Worm (Caenorhabditis elegans): ENCODE measurements around the gene fbxb-75.

Gene fbxb-75

ce11 chrIV:4469770-4470709, 29.1 kb upstream of the fbxb-75 start (continued):
- TF ChIP-seq ztf-11 (tag; optimal IDR thresholded peaks at IDR 0.05) = no peak
- TF ChIP-seq unc-62 (GFP tag; optimal IDR thresholded peaks at IDR 0.05) = no peak
- no peak for TF ChIP-seq unc-39 (tag; optimal IDR thresholded peaks at IDR 0.05)

- TF ChIP-seq Y55F3AM.14 (GFP tag; optimal IDR thresholded peaks at IDR 0.05) (peak; percentile 11), elt-3 (tag; optimal IDR thresholded peaks at IDR 0.05) (no peak), snpc-4 (tag; optimal IDR thresholded peaks at IDR 0.05) (no peak), ama-1 (optimal IDR thresholded peaks at IDR 0.05) (peak; percentile 59), nhr-77 (tag; optimal IDR thresholded peaks at IDR 0.05) (no peak), sma-9 (GFP tag; optimal IDR thresholded peaks at IDR 0.05) (no peak), sma-9 (tag; optimal IDR thresholded peaks at IDR 0.05) (no peak), skn-1 (tag; optimal IDR thresholded peaks at IDR 0.05) (no peak), lsy-2 (tag; optimal IDR thresholded peaks at IDR 0.05) (no peak), lin-11 (tag; optimal IDR thresholded peaks at IDR 0.05) (no peak), nhr-237 (tag; optimal IDR thresholded peaks at IDR 0.05) (no peak)
Observed at ce11 chrIV:4469055-4469454, 28.1 kb upstream of the fbxb-75 start.

ce11 chrIV:4468046-4468727, 27.2 kb upstream of the fbxb-75 start:
- TF ChIP-seq blmp-1 (tag; optimal IDR thresholded peaks at IDR 0.05; ENCODE audit: insufficient read depth) (no peak), nhr-10 (tag; optimal IDR thresholded peaks at IDR 0.05) (no peak), lin-39 (tag; optimal IDR thresholded peaks at IDR 0.05) (no peak), skn-1 (tag; optimal IDR thresholded peaks at IDR 0.05) (no peak), nhr-129 (tag; optimal IDR thresholded peaks at IDR 0.05) (peak; percentile 65), lsy-2 (tag; optimal IDR thresholded peaks at IDR 0.05) (peak in 1 of 2 experiments; percentile 37), nhr-6 (tag; optimal IDR thresholded peaks at IDR 0.05) (no peak), ztf-11 (tag; optimal IDR thresholded peaks at IDR 0.05) (no peak), dmd-4 (tag; optimal IDR thresholded peaks at IDR 0.05) (no peak), lin-13 (GFP tag; optimal IDR thresholded peaks at IDR 0.05) (peak; percentile 47), sem-4 (tag; optimal IDR thresholded peaks at IDR 0.05) (peak; percentile 36), unc-62 (GFP tag; optimal IDR thresholded peaks at IDR 0.05) (no peak), mab-5 (tag; optimal IDR thresholded peaks at IDR 0.05) (no peak), zag-1 (tag; optimal IDR thresholded peaks at IDR 0.05) (no peak), egl-27 (tag; optimal IDR thresholded peaks at IDR 0.05) (no peak), nhr-25 (tag; optimal IDR thresholded peaks at IDR 0.05) (no peak), lin-11 (tag; optimal IDR thresholded peaks at IDR 0.05) (no peak), F13H6.1 (tag; optimal IDR thresholded peaks at IDR 0.05) (no peak), snpc-4 (tag; optimal IDR thresholded peaks at IDR 0.05) (no peak), mbf-1 (tag; optimal IDR thresholded peaks at IDR 0.05) (no peak), unc-39 (tag; optimal IDR thresholded peaks at IDR 0.05) (no peak), alr-1 (tag; optimal IDR thresholded peaks at IDR 0.05) (no peak), nhr-237 (tag; optimal IDR thresholded peaks at IDR 0.05) (no peak), ztf-4 (tag; optimal IDR thresholded peaks at IDR 0.05) (peak; percentile 2), sma-3 (GFP tag; optimal IDR thresholded peaks at IDR 0.05) (no peak), aly-2 (tag; optimal IDR thresholded peaks at IDR 0.05) (no peak), sma-9 (GFP tag; optimal IDR thresholded peaks at IDR 0.05) (no peak), sma-9 (tag; optimal IDR thresholded peaks at IDR 0.05) (no peak), nhr-11 (tag; optimal IDR thresholded peaks at IDR 0.05) (no peak), elt-3 (tag; optimal IDR thresholded peaks at IDR 0.05) (no peak), Y55F3AM.14 (GFP tag; optimal IDR thresholded peaks at IDR 0.05) (peak; percentile 54), ztf-1 (GFP tag; conservative IDR thresholded peaks at IDR 0.05) (no peak), ZK546.5 (tag; optimal IDR thresholded peaks at IDR 0.05) (no peak), ceh-16 (tag; optimal IDR thresholded peaks at IDR 0.05) (no peak), R02D3.7 (tag; optimal IDR thresholded peaks at IDR 0.05) (no peak), nhr-77 (tag; optimal IDR thresholded peaks at IDR 0.05) (no peak), gmeb-1 (tag; optimal IDR thresholded peaks at IDR 0.05) (no peak), nhr-23 (tag; optimal IDR thresholded peaks at IDR 0.05) (no peak), ama-1 (optimal IDR thresholded peaks at IDR 0.05) (peak; percentile 97), nhr-12 (tag; optimal IDR thresholded peaks at IDR 0.05) (no peak), C34F6.9 (tag; optimal IDR thresholded peaks at IDR 0.05) (peak; percentile 27), elt-1 (tag; optimal IDR thresholded peaks at IDR 0.05) (no peak), nhr-21 (tag; optimal IDR thresholded peaks at IDR 0.05) (peak; percentile 48), unc-55 (GFP tag; optimal IDR thresholded peaks at IDR 0.05) (no peak), crh-2 (tag; optimal IDR thresholded peaks at IDR 0.05) (peak; percentile 16), peb-1 (tag; optimal IDR thresholded peaks at IDR 0.05) (no peak)

Measured in whole organism, L2 larva.